Worm (Caenorhabditis elegans) whole organism, late embryonic: ENCODE results near the gene Y49F6B.9.
A peak's percentile ranks its signal among the peaks of the same experiment; 100 is the strongest.

Experiments used
- C08G9.2 ChIP-seq: sonication (generic microtip); optimal IDR thresholded peaks from 2 replicates; lab custom pipeline; 2016; ENCODE audit warnings: mild to moderate bottlenecking, missing genetic modification characterization, moderate library complexity, missing compliant biosample characterization
- C38D4.7 ChIP-seq: fragments of 200-800 bp; sonication (Bioruptor generic); optimal IDR thresholded peaks from 2 replicates; lab custom pipeline; 2018; ENCODE audit warnings: mild to moderate bottlenecking, missing genetic modification characterization, moderate library complexity, missing compliant biosample characterization
- F13H6.1 ChIP-seq: sonication (generic microtip); optimal IDR thresholded peaks from 2 replicates; lab custom pipeline; 2016; ENCODE audit warnings: missing genetic modification characterization, missing compliant biosample characterization
- K09A11.1 ChIP-seq: sonication (generic microtip); optimal IDR thresholded peaks from 2 replicates; lab custom pipeline; 2017; ENCODE audit warnings: antibody characterized with exemption, mild to moderate bottlenecking, missing genetic modification characterization, missing compliant biosample characterization; ENCODE audit not compliant: insufficient read depth
- T23F11.4 ChIP-seq: fragments of 200-800 bp; sonication (Bioruptor generic); optimal IDR thresholded peaks from 2 replicates; lab custom pipeline; 2018; ENCODE audit warnings: mild to moderate bottlenecking, missing genetic modification characterization, missing compliant biosample characterization
- Y22D7AL.16 ChIP-seq: sonication (generic microtip); optimal IDR thresholded peaks from 2 replicates; lab custom pipeline; 2016; ENCODE audit warnings: missing genetic modification characterization, missing compliant biosample characterization
- ahr-1 ChIP-seq: sonication (generic microtip); optimal IDR thresholded peaks from 2 replicates; lab custom pipeline; 2016; ENCODE audit warnings: missing genetic modification characterization, missing compliant biosample characterization
- ama-1 ChIP-seq: fragments of 150-350 bp; optimal IDR thresholded peaks from 2 replicates; lab custom pipeline; 2014
- ceh-14 ChIP-seq: sonication (generic microtip); optimal IDR thresholded peaks from 2 replicates; lab custom pipeline; 2016; ENCODE audit warnings: missing genotype, missing genetic modification characterization, missing compliant biosample characterization
- ceh-24 ChIP-seq: sonication (generic microtip); optimal IDR thresholded peaks from 2 replicates; lab custom pipeline; 2016; ENCODE audit warnings: mild to moderate bottlenecking, missing genetic modification characterization, missing compliant biosample characterization
- ceh-30 ChIP-seq: fragments of 150-350 bp; optimal IDR thresholded peaks from 2 replicates; lab custom pipeline; 2014; ENCODE audit warnings: missing biosample characterization, missing genetic modification characterization
- ceh-34 ChIP-seq: sonication (generic microtip); optimal IDR thresholded peaks from 2 replicates; lab custom pipeline; 2016; ENCODE audit warnings: mild to moderate bottlenecking, missing genetic modification characterization, missing compliant biosample characterization
- ceh-45 ChIP-seq: fragments of 200-800 bp; sonication (Bioruptor generic); IDR thresholded peaks from 2 replicates; pipeline ENCODE4 v1.3.6; 2022; ENCODE audit warnings: missing genetic modification reagents, missing genetic modification characterization, missing compliant biosample characterization
- ceh-48 ChIP-seq: sonication (generic microtip); optimal IDR thresholded peaks from 2 replicates; lab custom pipeline; 2016; ENCODE audit warnings: missing genetic modification characterization, inconsistent platforms, missing compliant biosample characterization
- ceh-9 ChIP-seq: sonication (generic microtip); optimal IDR thresholded peaks from 2 replicates; lab custom pipeline; 2016; ENCODE audit warnings: mild to moderate bottlenecking, missing genetic modification characterization, inconsistent platforms, missing compliant biosample characterization
- dmd-4 ChIP-seq: sonication (generic microtip); optimal IDR thresholded peaks from 2 replicates; lab custom pipeline; 2016; ENCODE audit warnings: borderline replicate concordance, missing genetic modification characterization, missing compliant biosample characterization
- dve-1 ChIP-seq: sonication (generic microtip); optimal IDR thresholded peaks from 2 replicates; lab custom pipeline; 2017; ENCODE audit warnings: antibody characterized with exemption, mild to moderate bottlenecking, missing genetic modification characterization, missing compliant biosample characterization
- elt-4 ChIP-seq: sonication (generic microtip); optimal IDR thresholded peaks from 2 replicates; lab custom pipeline; 2016; ENCODE audit warnings: missing genetic modification characterization, missing compliant biosample characterization
- ets-4 ChIP-seq: sonication (generic microtip); optimal IDR thresholded peaks from 2 replicates; lab custom pipeline; 2016; ENCODE audit warnings: missing genetic modification characterization, missing compliant biosample characterization
- eyg-1 ChIP-seq: sonication (generic microtip); optimal IDR thresholded peaks from 2 replicates; lab custom pipeline; 2016; ENCODE audit warnings: missing genotype, missing genetic modification characterization, missing compliant biosample characterization
- fax-1 ChIP-seq: sonication (generic microtip); optimal IDR thresholded peaks from 2 replicates; lab custom pipeline; 2016; ENCODE audit warnings: missing genotype, missing genetic modification characterization, missing compliant biosample characterization
- fkh-10 ChIP-seq: fragments of 150-350 bp; optimal IDR thresholded peaks from 2 replicates; lab custom pipeline; 2014; ENCODE audit warnings: missing biosample characterization, missing genetic modification reagents, missing genetic modification characterization
- fkh-6 ChIP-seq: sonication (generic microtip); optimal IDR thresholded peaks from 2 replicates; lab custom pipeline; 2016; ENCODE audit warnings: missing genetic modification characterization, missing compliant biosample characterization
- gmeb-2 ChIP-seq: sonication (generic microtip); optimal IDR thresholded peaks from 2 replicates; lab custom pipeline; 2016; ENCODE audit warnings: missing genetic modification characterization, inconsistent platforms, missing compliant biosample characterization
- hlh-13 ChIP-seq: fragments of 200-800 bp; sonication (Bioruptor generic); optimal IDR thresholded peaks from 2 replicates; lab custom pipeline; 2018; ENCODE audit warnings: mild to moderate bottlenecking, missing genetic modification characterization, missing compliant biosample characterization
- hlh-30 ChIP-seq: sonication (generic microtip); optimal IDR thresholded peaks from 2 replicates; lab custom pipeline; 2017; ENCODE audit warnings: antibody characterized with exemption, missing genetic modification characterization, missing compliant biosample characterization; ENCODE audit not compliant: insufficient read depth
- hlh-6 ChIP-seq: sonication (generic microtip); optimal IDR thresholded peaks from 2 replicates; lab custom pipeline; 2016; ENCODE audit warnings: missing genotype, missing genetic modification characterization, missing compliant biosample characterization
- madf-2 ChIP-seq: sonication (generic microtip); optimal IDR thresholded peaks from 2 replicates; lab custom pipeline; 2017; ENCODE audit warnings: missing genetic modification characterization, missing compliant biosample characterization
- mec-3 ChIP-seq: sonication (generic microtip); optimal IDR thresholded peaks from 2 replicates; lab custom pipeline; 2016; ENCODE audit warnings: borderline replicate concordance, missing genetic modification characterization, missing compliant biosample characterization
- nfya-1 ChIP-seq: sonication (generic microtip); optimal IDR thresholded peaks from 2 replicates; lab custom pipeline; 2017; ENCODE audit warnings: missing genetic modification characterization, mild to moderate bottlenecking, missing compliant biosample characterization, antibody characterized with exemption, moderate library complexity
- nhr-11 ChIP-seq: fragments of 150-350 bp; optimal IDR thresholded peaks from 2 replicates; lab custom pipeline; 2014; ENCODE audit warnings: missing biosample characterization, missing genetic modification characterization
- nhr-232 ChIP-seq: sonication (generic microtip); optimal IDR thresholded peaks from 2 replicates; lab custom pipeline; 2016; ENCODE audit warnings: missing genetic modification characterization, missing compliant biosample characterization
- npax-4 ChIP-seq: sonication (generic microtip); optimal IDR thresholded peaks from 2 replicates; lab custom pipeline; 2016; ENCODE audit warnings: missing genetic modification characterization, missing compliant biosample characterization
- pag-3 ChIP-seq: sonication (generic microtip); optimal IDR thresholded peaks from 2 replicates; lab custom pipeline; 2016; ENCODE audit warnings: missing compliant biosample characterization, missing genetic modification characterization, borderline replicate concordance
- pax-1 ChIP-seq: fragments of 150-350 bp; optimal IDR thresholded peaks from 2 replicates; lab custom pipeline; 2014; ENCODE audit warnings: missing biosample characterization, missing genetic modification characterization
- ref-2 ChIP-seq: sonication (generic microtip); optimal IDR thresholded peaks from 2 replicates; lab custom pipeline; 2016; ENCODE audit warnings: missing genetic modification characterization, missing compliant biosample characterization
- rnt-1 ChIP-seq: sonication (generic microtip); optimal IDR thresholded peaks from 2 replicates; lab custom pipeline; 2016; ENCODE audit warnings: missing genetic modification characterization, missing compliant biosample characterization
- sdc-2 ChIP-seq: sonication (generic microtip); optimal IDR thresholded peaks from 2 replicates; lab custom pipeline; 2016; ENCODE audit warnings: missing genotype, missing genetic modification characterization, missing compliant biosample characterization
- sox-2 ChIP-seq: fragments of 200-800 bp; sonication (Bioruptor generic); IDR thresholded peaks from 2 replicates; pipeline ENCODE4 v1.3.6; 2022; ENCODE audit warnings: missing genetic modification reagents, missing genetic modification characterization, missing compliant biosample characterization
- sox-4 ChIP-seq: sonication (generic microtip); optimal IDR thresholded peaks from 2 replicates; lab custom pipeline; 2017; ENCODE audit warnings: mild to moderate bottlenecking, missing genetic modification characterization, inconsistent platforms, missing compliant biosample characterization
- syd-9 ChIP-seq: sonication (generic microtip); optimal IDR thresholded peaks from 2 replicates; lab custom pipeline; 2016; ENCODE audit warnings: mild to moderate bottlenecking, missing genetic modification characterization, moderate library complexity, missing compliant biosample characterization
- tbx-2 ChIP-seq: sonication (generic microtip); optimal IDR thresholded peaks from 2 replicates; lab custom pipeline; 2016; ENCODE audit warnings: missing genetic modification characterization, missing compliant biosample characterization
- tbx-7 ChIP-seq: sonication (generic microtip); optimal IDR thresholded peaks from 2 replicates; lab custom pipeline; 2016; ENCODE audit warnings: missing genotype, missing genetic modification characterization, missing compliant biosample characterization
- unc-3 ChIP-seq, 2 experiments: fragments of 200-800 bp in 1 of 2; sonication (Bioruptor generic) in 1 of 2; sonication (generic microtip) in 1 of 2; conservative IDR thresholded peaks in 1 of 2; optimal IDR thresholded peaks in 1 of 2; 2 replicates each; pipeline versions ENCODE4 v1.3.6 to Lab custom; 2016 to 2022; ENCODE audit warnings: missing compliant biosample characterization in 2 of 2, missing genetic modification characterization in 2 of 2, missing genetic modification reagents in 1 of 2
- unc-42 ChIP-seq: sonication (generic microtip); optimal IDR thresholded peaks from 2 replicates; lab custom pipeline; 2016; ENCODE audit warnings: missing genotype, missing genetic modification characterization, missing compliant biosample characterization
- unc-86 ChIP-seq: sonication (generic microtip); optimal IDR thresholded peaks from 2 replicates; lab custom pipeline; 2016; ENCODE audit warnings: missing genetic modification characterization, missing compliant biosample characterization
- zip-5 ChIP-seq: sonication (generic microtip); optimal IDR thresholded peaks from 2 replicates; lab custom pipeline; 2016; ENCODE audit warnings: missing genetic modification characterization, missing compliant biosample characterization

Y49F6B.9 gene

ce11 chrII:3520988-3521850 lies 22.0 kb upstream of the Y49F6B.9 start, which contains the start of gene W09G10.9 (continued):
- TF ChIP-seq syd-9 (no peak), ets-4 (no peak), nhr-232 (tag; lab: Kevin White, UChicago) (peak; percentile 65), ceh-14 (tag; lab: Kevin White, UChicago) (peak; percentile 13), K09A11.1 (tag; lab: Kevin White, UChicago) (peak; percentile 26), pax-1 (no peak), ref-2 (peak; percentile 65), ceh-9 (tag; lab: Kevin White, UChicago) (peak; percentile 6), madf-2 (tag; lab: Kevin White, UChicago) (peak; percentile 76), ama-1 (no peak), sox-4 (tag; lab: Kevin White, UChicago) (peak; percentile 80), ceh-48 (peak; percentile 62), ceh-34 (tag; lab: Kevin White, UChicago) (peak; percentile 62), C08G9.2 (peak; percentile 4), Y22D7AL.16 (peak; percentile 55), T23F11.4 (GFP tag; lab: Kevin White, UChicago) (peak; percentile 56), npax-4 (tag; lab: Kevin White, UChicago) (peak; percentile 40), tbx-7 (no peak), sdc-2 (peak; percentile 48), sox-2 (GFP tag; lab: Robert Waterston, UW) (peak; percentile 88), ceh-45 (GFP tag; lab: Robert Waterston, UW) (peak; percentile 79), dve-1 (tag; lab: Kevin White, UChicago) (peak; percentile 12), fkh-6 (tag; lab: Kevin White, UChicago) (peak; percentile 66), ceh-24 (tag; lab: Kevin White, UChicago) (no peak), nfya-1 (tag; lab: Kevin White, UChicago) (peak; percentile 57), ceh-30 (tag; lab: Kevin White, UChicago) (no peak), unc-86 (tag; lab: Kevin White, UChicago) (peak; percentile 75), fax-1 (peak; percentile 65), eyg-1 (tag; lab: Kevin White, UChicago) (peak; percentile 49), fkh-10 (GFP tag; lab: Kevin White, UChicago) (no peak), unc-42 (tag; lab: Kevin White, UChicago) (no peak), pag-3 (tag; lab: Kevin White, UChicago) (no peak), hlh-30 (tag; lab: Kevin White, UChicago) (peak; percentile 5), gmeb-2 (tag; lab: Kevin White, UChicago) (peak; percentile 60)

ce11 chrII:3518961-3519544 lies 19.9 kb upstream of the Y49F6B.9 start, which contains the start of gene clec-126:
Gene clec-126 (plus strand): TSS chrII:3519494.
- TF ChIP-seq ceh-30 (tag; lab: Kevin White, UChicago) (no peak), unc-3 (GFP tag; conservative IDR thresholded peaks at IDR 0.05; lab: Robert Waterston, UW) (no peak), unc-3 (tag; optimal IDR thresholded peaks at IDR 0.05; lab: Kevin White, UChicago) (peak; percentile 50), ets-4 (peak; percentile 5), T23F11.4 (GFP tag; lab: Kevin White, UChicago) (peak; percentile 1), tbx-2 (tag; lab: Kevin White, UChicago) (peak; percentile 76), elt-4 (tag; lab: Kevin White, UChicago) (peak; percentile 9), ama-1 (no peak), hlh-13 (GFP tag; lab: Kevin White, UChicago) (peak; percentile 54), unc-42 (tag; lab: Kevin White, UChicago) (peak; percentile 85), dmd-4 (tag; lab: Kevin White, UChicago) (peak; percentile 62), rnt-1 (tag; lab: Kevin White, UChicago) (peak; percentile 34), hlh-6 (tag; lab: Kevin White, UChicago) (peak; percentile 85), zip-5 (tag; lab: Kevin White, UChicago) (peak; percentile 65), eyg-1 (tag; lab: Kevin White, UChicago) (peak; percentile 81), K09A11.1 (tag; lab: Kevin White, UChicago) (peak; percentile 69), ceh-14 (tag; lab: Kevin White, UChicago) (peak; percentile 77), ref-2 (peak; percentile 81), F13H6.1 (tag; lab: Kevin White, UChicago) (peak; percentile 12), sox-2 (GFP tag; lab: Robert Waterston, UW) (no peak; the same call in 1 of the 2 replicates), C38D4.7 (GFP tag; lab: Kevin White, UChicago) (peak; percentile 75), sox-4 (tag; lab: Kevin White, UChicago) (peak; percentile 65), Y22D7AL.16 (peak; percentile 46), nhr-11 (tag; lab: Kevin White, UChicago) (no peak), ahr-1 (tag; lab: Kevin White, UChicago) (no peak), pag-3 (tag; lab: Kevin White, UChicago) (peak; percentile 19), mec-3 (tag; lab: Kevin White, UChicago) (peak; percentile 0)
